Worm (Caenorhabditis elegans) whole organism, late embryonic: ENCODE results near the gene gtap-2.

Experiments used
- C08G9.2 ChIP-seq: sonication (generic microtip); optimal IDR thresholded peaks from 2 replicates; lab custom pipeline; 2016; ENCODE audit warnings: mild to moderate bottlenecking, missing genetic modification characterization, moderate library complexity, missing compliant biosample characterization
- C38D4.7 ChIP-seq: fragments of 200-800 bp; sonication (Bioruptor generic); optimal IDR thresholded peaks from 2 replicates; lab custom pipeline; 2018; ENCODE audit warnings: mild to moderate bottlenecking, missing genetic modification characterization, moderate library complexity, missing compliant biosample characterization
- T23F11.4 ChIP-seq: fragments of 200-800 bp; sonication (Bioruptor generic); optimal IDR thresholded peaks from 2 replicates; lab custom pipeline; 2018; ENCODE audit warnings: mild to moderate bottlenecking, missing genetic modification characterization, missing compliant biosample characterization
- ahr-1 ChIP-seq: sonication (generic microtip); optimal IDR thresholded peaks from 2 replicates; lab custom pipeline; 2016; ENCODE audit warnings: missing genetic modification characterization, missing compliant biosample characterization
- ama-1 ChIP-seq: fragments of 150-350 bp; optimal IDR thresholded peaks from 2 replicates; lab custom pipeline; 2014
- ceh-18 ChIP-seq: sonication (generic microtip); optimal IDR thresholded peaks from 2 replicates; lab custom pipeline; 2016; ENCODE audit warnings: missing genetic modification characterization, missing compliant biosample characterization
- ceh-19 ChIP-seq: fragments of 200-800 bp; sonication (Bioruptor generic); optimal IDR thresholded peaks from 2 replicates; lab custom pipeline; 2018; ENCODE audit warnings: mild to moderate bottlenecking, missing genetic modification characterization, missing compliant biosample characterization
- ceh-22 ChIP-seq: sonication (generic microtip); optimal IDR thresholded peaks from 2 replicates; lab custom pipeline; 2017; ENCODE audit warnings: missing biosample characterization, missing genetic modification characterization
- ceh-34 ChIP-seq: sonication (generic microtip); optimal IDR thresholded peaks from 2 replicates; lab custom pipeline; 2016; ENCODE audit warnings: mild to moderate bottlenecking, missing genetic modification characterization, missing compliant biosample characterization
- ceh-45 ChIP-seq: fragments of 200-800 bp; sonication (Bioruptor generic); IDR thresholded peaks from 2 replicates; pipeline ENCODE4 v1.3.6; 2022; ENCODE audit warnings: missing genetic modification reagents, missing genetic modification characterization, missing compliant biosample characterization
- ceh-6 ChIP-seq: fragments of 200-800 bp; sonication (Bioruptor generic); optimal IDR thresholded peaks from 2 replicates; lab custom pipeline; 2018; ENCODE audit warnings: mild to moderate bottlenecking, missing genetic modification characterization, missing compliant biosample characterization
- ceh-9 ChIP-seq: sonication (generic microtip); optimal IDR thresholded peaks from 2 replicates; lab custom pipeline; 2016; ENCODE audit warnings: mild to moderate bottlenecking, missing genetic modification characterization, inconsistent platforms, missing compliant biosample characterization
- che-1 ChIP-seq: sonication (generic microtip); optimal IDR thresholded peaks from 2 replicates; lab custom pipeline; 2016; ENCODE audit warnings: mild to moderate bottlenecking, missing genetic modification characterization, missing compliant biosample characterization
- dmd-4 ChIP-seq: sonication (generic microtip); optimal IDR thresholded peaks from 2 replicates; lab custom pipeline; 2016; ENCODE audit warnings: borderline replicate concordance, missing genetic modification characterization, missing compliant biosample characterization
- dve-1 ChIP-seq: sonication (generic microtip); optimal IDR thresholded peaks from 2 replicates; lab custom pipeline; 2017; ENCODE audit warnings: antibody characterized with exemption, mild to moderate bottlenecking, missing genetic modification characterization, missing compliant biosample characterization
- elt-2 ChIP-seq: sonication (generic microtip); optimal IDR thresholded peaks from 2 replicates; lab custom pipeline; 2016; ENCODE audit warnings: missing genetic modification reagents, missing genetic modification characterization, missing compliant biosample characterization
- elt-4 ChIP-seq: sonication (generic microtip); optimal IDR thresholded peaks from 2 replicates; lab custom pipeline; 2016; ENCODE audit warnings: missing genetic modification characterization, missing compliant biosample characterization
- ets-4 ChIP-seq: sonication (generic microtip); optimal IDR thresholded peaks from 2 replicates; lab custom pipeline; 2016; ENCODE audit warnings: missing genetic modification characterization, missing compliant biosample characterization
- eyg-1 ChIP-seq: sonication (generic microtip); optimal IDR thresholded peaks from 2 replicates; lab custom pipeline; 2016; ENCODE audit warnings: missing genotype, missing genetic modification characterization, missing compliant biosample characterization
- fkh-10 ChIP-seq: fragments of 150-350 bp; optimal IDR thresholded peaks from 2 replicates; lab custom pipeline; 2014; ENCODE audit warnings: missing biosample characterization, missing genetic modification reagents, missing genetic modification characterization
- gmeb-2 ChIP-seq: sonication (generic microtip); optimal IDR thresholded peaks from 2 replicates; lab custom pipeline; 2016; ENCODE audit warnings: missing genetic modification characterization, inconsistent platforms, missing compliant biosample characterization
- hlh-6 ChIP-seq: sonication (generic microtip); optimal IDR thresholded peaks from 2 replicates; lab custom pipeline; 2016; ENCODE audit warnings: missing genotype, missing genetic modification characterization, missing compliant biosample characterization
- madf-2 ChIP-seq: sonication (generic microtip); optimal IDR thresholded peaks from 2 replicates; lab custom pipeline; 2017; ENCODE audit warnings: missing genetic modification characterization, missing compliant biosample characterization
- mec-3 ChIP-seq: sonication (generic microtip); optimal IDR thresholded peaks from 2 replicates; lab custom pipeline; 2016; ENCODE audit warnings: borderline replicate concordance, missing genetic modification characterization, missing compliant biosample characterization
- nfya-1 ChIP-seq: sonication (generic microtip); optimal IDR thresholded peaks from 2 replicates; lab custom pipeline; 2017; ENCODE audit warnings: missing genetic modification characterization, mild to moderate bottlenecking, missing compliant biosample characterization, antibody characterized with exemption, moderate library complexity
- nhr-11 ChIP-seq: fragments of 150-350 bp; optimal IDR thresholded peaks from 2 replicates; lab custom pipeline; 2014; ENCODE audit warnings: missing biosample characterization, missing genetic modification characterization
- odd-2 ChIP-seq: sonication (generic microtip); optimal IDR thresholded peaks from 2 replicates; lab custom pipeline; 2017; ENCODE audit warnings: antibody characterized with exemption, mild to moderate bottlenecking, missing genetic modification characterization, missing compliant biosample characterization
- pag-3 ChIP-seq: sonication (generic microtip); optimal IDR thresholded peaks from 2 replicates; lab custom pipeline; 2016; ENCODE audit warnings: missing compliant biosample characterization, missing genetic modification characterization, borderline replicate concordance
- pax-1 ChIP-seq: fragments of 150-350 bp; optimal IDR thresholded peaks from 2 replicates; lab custom pipeline; 2014; ENCODE audit warnings: missing biosample characterization, missing genetic modification characterization
- pha-2 ChIP-seq: sonication (generic microtip); optimal IDR thresholded peaks from 2 replicates; lab custom pipeline; 2017; ENCODE audit warnings: mild to moderate bottlenecking, missing genetic modification characterization, missing compliant biosample characterization
- pha-4 ChIP-seq: fragments of 150-350 bp; optimal IDR thresholded peaks from 2 replicates; lab custom pipeline; 2018; ENCODE audit warnings: missing biosample characterization, missing genetic modification reagents, missing genetic modification characterization
- ref-2 ChIP-seq: sonication (generic microtip); optimal IDR thresholded peaks from 2 replicates; lab custom pipeline; 2016; ENCODE audit warnings: missing genetic modification characterization, missing compliant biosample characterization
- sdc-2 ChIP-seq: sonication (generic microtip); optimal IDR thresholded peaks from 2 replicates; lab custom pipeline; 2016; ENCODE audit warnings: missing genotype, missing genetic modification characterization, missing compliant biosample characterization
- sox-4 ChIP-seq: sonication (generic microtip); optimal IDR thresholded peaks from 2 replicates; lab custom pipeline; 2017; ENCODE audit warnings: mild to moderate bottlenecking, missing genetic modification characterization, inconsistent platforms, missing compliant biosample characterization
- tbx-7 ChIP-seq: sonication (generic microtip); optimal IDR thresholded peaks from 2 replicates; lab custom pipeline; 2016; ENCODE audit warnings: missing genotype, missing genetic modification characterization, missing compliant biosample characterization
- unc-3 ChIP-seq, 2 experiments: fragments of 200-800 bp in 1 of 2; sonication (Bioruptor generic) in 1 of 2; sonication (generic microtip) in 1 of 2; conservative IDR thresholded peaks in 1 of 2; optimal IDR thresholded peaks in 1 of 2; 2 replicates each; pipeline versions ENCODE4 v1.3.6 to Lab custom; 2016 to 2022; ENCODE audit warnings: missing compliant biosample characterization in 2 of 2, missing genetic modification characterization in 2 of 2, missing genetic modification reagents in 1 of 2
- unc-42 ChIP-seq: sonication (generic microtip); optimal IDR thresholded peaks from 2 replicates; lab custom pipeline; 2016; ENCODE audit warnings: missing genotype, missing genetic modification characterization, missing compliant biosample characterization
- unc-86 ChIP-seq: sonication (generic microtip); optimal IDR thresholded peaks from 2 replicates; lab custom pipeline; 2016; ENCODE audit warnings: missing genetic modification characterization, missing compliant biosample characterization

Gene gtap-2

DNA sequence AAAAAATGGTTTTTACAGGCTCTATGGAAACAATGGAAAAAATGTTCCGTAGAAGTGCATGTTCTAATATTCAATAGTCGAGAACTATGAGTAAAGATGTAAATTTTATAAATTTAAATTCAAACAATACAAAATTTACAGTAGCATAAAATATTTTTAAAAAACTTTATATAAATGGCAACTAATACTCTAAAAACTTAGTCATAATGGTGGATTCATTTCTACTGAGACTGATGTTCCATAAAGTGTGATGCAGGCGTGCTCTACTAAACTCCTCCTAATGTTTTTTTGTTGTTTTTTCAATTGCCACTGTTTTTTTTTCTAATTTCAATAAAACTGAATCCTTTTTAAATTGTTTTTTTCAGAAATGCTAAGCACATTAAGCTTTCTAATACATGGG is at the start of gene gtap-2 (continued):
- TF ChIP-seq che-1 (tag; lab: Kevin White, UChicago) (no peak), pax-1 (tag; lab: Kevin White, UChicago) (no peak), dve-1 (tag; lab: Kevin White, UChicago) (no peak), odd-2 (no peak), hlh-6 (tag; lab: Kevin White, UChicago) (no peak), ceh-18 (tag; lab: Kevin White, UChicago) (no peak), pha-4 (tag; lab: Kevin White, UChicago) (no peak), nfya-1 (no peak), gmeb-2 (no peak), sdc-2 (no peak), unc-86 (tag; lab: Kevin White, UChicago) (peak; percentile 16), nhr-11 (no peak)
- TF ChIP-seq, all 69 proteins: peak for 11

DNA sequence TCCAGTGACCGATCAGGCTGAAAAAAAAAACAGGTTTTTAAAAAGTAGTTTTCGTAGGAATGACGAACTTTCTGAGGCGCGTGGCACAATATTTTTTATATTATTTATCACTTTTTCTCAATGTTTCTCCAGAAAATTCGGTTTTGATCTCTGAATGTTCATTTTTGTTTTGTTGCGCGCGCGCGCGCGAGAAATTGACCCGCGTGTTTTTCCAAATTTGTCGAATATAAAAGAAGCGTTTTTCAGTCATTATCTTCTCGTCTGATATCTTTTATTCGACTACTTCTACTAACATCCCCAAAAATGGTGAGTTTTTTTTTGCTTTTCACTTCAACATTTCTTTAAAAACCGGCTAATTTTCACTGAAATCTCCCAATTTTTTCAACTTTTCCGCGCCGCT is 49.5 kb upstream of the gtap-2 start, which contains the start of gene rmd-1:
TSS of gene rmd-1 (plus strand) at position 247 of the 400 bp plus-strand sequence.
- no peak for TF ChIP-seq ets-4 (tag; lab: Kevin White, UChicago)
- no peak for TF ChIP-seq dmd-4 (tag; lab: Kevin White, UChicago)
- TF ChIP-seq ceh-9 (tag; lab: Kevin White, UChicago), result no peak
- no peak for TF ChIP-seq ceh-34 (tag; lab: Kevin White, UChicago)
- no peak for TF ChIP-seq dve-1 (tag; lab: Kevin White, UChicago)
- no peak for TF ChIP-seq eyg-1 (tag; lab: Kevin White, UChicago)
- no peak for TF ChIP-seq fkh-10
- no peak for TF ChIP-seq elt-4 (tag; lab: Kevin White, UChicago)
- TF ChIP-seq sox-4 (tag; lab: Kevin White, UChicago), result no peak
- no peak for TF ChIP-seq ceh-45 (GFP tag; lab: Robert Waterston, UW)
- no peak for TF ChIP-seq ceh-22 (tag; lab: Kevin White, UChicago)
- TF ChIP-seq C08G9.2 (tag; lab: Kevin White, UChicago), result no peak

ce11 chrIII:9760184-9760583 is 48.2 kb upstream of the gtap-2 start:
- no peak for TF ChIP-seq sdc-2
- no peak for TF ChIP-seq ceh-9 (tag; lab: Kevin White, UChicago)
- TF ChIP-seq T23F11.4, result no peak
- no peak for TF ChIP-seq ahr-1 (tag; lab: Kevin White, UChicago)
- TF ChIP-seq fkh-10, result no peak
- TF ChIP-seq unc-3 (GFP tag; conservative IDR thresholded peaks at IDR 0.05; lab: Robert Waterston, UW), result no peak
- TF ChIP-seq unc-3 (tag; optimal IDR thresholded peaks at IDR 0.05; lab: Kevin White, UChicago), result no peak
- TF ChIP-seq pag-3 (tag; lab: Kevin White, UChicago), result no peak
- TF ChIP-seq mec-3 (tag; lab: Kevin White, UChicago), result no peak
- TF ChIP-seq ceh-34 (tag; lab: Kevin White, UChicago), result no peak
- TF ChIP-seq pha-4 (tag; lab: Kevin White, UChicago), result no peak
- TF ChIP-seq ref-2, result no peak
- no peak for TF ChIP-seq hlh-6 (tag; lab: Kevin White, UChicago)
- no peak for TF ChIP-seq elt-4 (tag; lab: Kevin White, UChicago)
- TF ChIP-seq ama-1, result no peak
- TF ChIP-seq ceh-6 (GFP tag; lab: Kevin White, UChicago), result no peak
- TF ChIP-seq madf-2 (tag; lab: Kevin White, UChicago), result no peak
- TF ChIP-seq unc-86 (tag; lab: Kevin White, UChicago), result no peak

DNA sequence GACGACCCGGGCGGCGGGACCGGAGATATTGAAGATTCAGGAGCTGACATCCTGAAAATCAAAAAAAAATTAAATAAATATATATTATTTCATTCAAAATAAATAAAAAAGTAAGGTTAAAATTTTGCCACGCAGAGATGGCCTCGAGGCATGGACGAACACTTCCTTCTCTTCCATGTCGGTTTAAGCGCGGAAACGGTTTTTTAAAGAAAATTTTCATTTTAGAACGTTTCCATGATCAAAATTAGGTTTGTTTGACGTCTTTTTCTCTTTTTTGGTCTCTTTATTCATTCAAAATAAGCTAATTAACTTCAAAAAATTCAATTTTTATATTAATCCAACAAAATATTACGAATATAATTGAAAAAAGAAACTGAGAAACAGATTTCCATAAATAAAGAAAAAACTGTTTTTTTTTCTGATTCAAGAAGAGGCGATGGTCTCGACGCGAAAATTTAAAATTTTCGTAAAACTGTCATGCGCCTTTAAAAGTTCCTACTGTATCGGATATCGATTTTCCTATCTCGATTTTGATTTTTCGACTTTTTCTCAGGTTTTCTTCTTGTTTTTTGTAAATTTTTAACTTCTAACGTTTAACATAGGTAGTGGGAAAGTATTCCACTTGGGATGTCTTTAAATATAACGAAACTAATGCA is 46.1 kb upstream of the gtap-2 start, which contains the start of gene gcc-2:
TSS of gene gcc-2 (minus strand) at position 51 of the 656 bp plus-strand sequence.
- no peak for TF ChIP-seq unc-42 (tag; lab: Kevin White, UChicago)
- no peak for TF ChIP-seq tbx-7 (tag; lab: Kevin White, UChicago)
- TF ChIP-seq elt-2, result no peak
- TF ChIP-seq eyg-1 (tag; lab: Kevin White, UChicago), result no peak
- TF ChIP-seq ahr-1 (tag; lab: Kevin White, UChicago), result no peak
- no peak for TF ChIP-seq pax-1 (tag; lab: Kevin White, UChicago)
- TF ChIP-seq C38D4.7 (GFP tag; lab: Kevin White, UChicago), result no peak
- TF ChIP-seq pha-2, result no peak
- TF ChIP-seq pag-3 (tag; lab: Kevin White, UChicago), result no peak
- no peak for TF ChIP-seq ceh-19 (GFP tag; lab: Kevin White, UChicago)
- TF ChIP-seq unc-86 (tag; lab: Kevin White, UChicago), result no peak
- TF ChIP-seq hlh-6 (tag; lab: Kevin White, UChicago), result no peak
- no peak for TF ChIP-seq madf-2 (tag; lab: Kevin White, UChicago)
